Fruit fly (Drosophila melanogaster) whole organism, wandering third instar larva: ENCODE results near the gene CG11456.
A peak's percentile ranks its signal among the peaks of the same experiment; 100 is the strongest.

ENCODE experiments used
- Abd-B ChIP-seq: fragments of >200 bp; optimal IDR thresholded peaks from 2 replicates; lab custom pipeline; 2017; ENCODE audit warnings: missing biosample characterization, missing genetic modification characterization
- CG32264 ChIP-seq: fragments of 200-800 bp; sonication (Bioruptor generic); optimal IDR thresholded peaks from 2 replicates; lab custom pipeline; 2016; ENCODE audit warnings: missing biosample characterization, missing genetic modification characterization
- CG9705 ChIP-seq: fragments of 200-800 bp; sonication (Bioruptor generic); optimal IDR thresholded peaks from 2 replicates; lab custom pipeline; 2018; ENCODE audit warnings: missing biosample characterization, mild to moderate bottlenecking, missing genetic modification characterization
- Dif ChIP-seq: fragments of 200-275, 200-300 bp; sonication (Bioruptor generic); optimal IDR thresholded peaks from 2 replicates; lab custom pipeline; 2018; ENCODE audit warnings: missing biosample characterization, missing genetic modification characterization; ENCODE audit not compliant: partially characterized antibody
- HLH106 ChIP-seq: fragments of 200-800 bp; optimal IDR thresholded peaks from 3 replicates; lab custom pipeline; 2019; ENCODE audit warnings: missing biosample characterization, mild to moderate bottlenecking, missing genetic modification characterization, moderate library complexity
- Hnf4 ChIP-seq: fragments of 200-800 bp; sonication (Bioruptor generic); optimal IDR thresholded peaks from 2 replicates; lab custom pipeline; 2016; ENCODE audit warnings: missing biosample characterization, mild to moderate bottlenecking, missing genetic modification characterization
- Hr78 ChIP-seq: fragments of >200 bp; optimal IDR thresholded peaks from 2 replicates; lab custom pipeline; 2017; ENCODE audit warnings: missing biosample characterization, missing genetic modification characterization
- Hr83 ChIP-seq: fragments of 200-300 bp; sonication (Bioruptor generic); optimal IDR thresholded peaks from 2 replicates; lab custom pipeline; 2016; ENCODE audit warnings: missing biosample characterization, mild to moderate bottlenecking, missing genetic modification characterization, moderate library complexity; ENCODE audit not compliant: poor library complexity, severe bottlenecking
- Myc ChIP-seq: fragments of >200 bp; optimal IDR thresholded peaks from 2 replicates; lab custom pipeline; 2017
- N ChIP-seq: fragments of >200 bp; optimal IDR thresholded peaks from 2 replicates; lab custom pipeline; 2018; ENCODE audit warnings: missing biosample characterization, missing external identifiers, missing genetic modification characterization
- OdsH ChIP-seq: fragments of 200-800 bp; sonication (Bioruptor generic); optimal IDR thresholded peaks from 2 replicates; lab custom pipeline; 2016; ENCODE audit warnings: missing biosample characterization, mild to moderate bottlenecking, missing genetic modification characterization
- Rel ChIP-seq, 2 experiments: fragments of 200-800 bp; sonication (Bioruptor generic) in 1 of 2; optimal IDR thresholded peaks; 2 replicates in 1 of 2; 3 replicates in 1 of 2; lab custom pipeline; 2016 to 2019; ENCODE audit warnings: mild to moderate bottlenecking in 2 of 2, missing biosample characterization in 2 of 2, missing genetic modification characterization in 2 of 2, moderate library complexity in 1 of 2
- Sp1 ChIP-seq: fragments of 200-800 bp; sonication (Bioruptor generic); optimal IDR thresholded peaks from 3 replicates; lab custom pipeline; 2019; ENCODE audit warnings: missing biosample characterization, mild to moderate bottlenecking, missing genetic modification characterization, moderate library complexity
- Vsx2 ChIP-seq: fragments of 200-300, 225-300 bp; sonication (Bioruptor generic); optimal IDR thresholded peaks from 2 replicates; lab custom pipeline; 2018; ENCODE audit warnings: missing biosample characterization, missing genetic modification characterization; ENCODE audit not compliant: partially characterized antibody
- br ChIP-seq: fragments of 200-800 bp; sonication (Bioruptor generic); optimal IDR thresholded peaks from 2 replicates; lab custom pipeline; 2016; ENCODE audit warnings: missing biosample characterization, missing genetic modification characterization
- brk ChIP-seq: fragments of 200-800 bp; sonication (Bioruptor generic); optimal IDR thresholded peaks from 2 replicates; lab custom pipeline; 2016; ENCODE audit warnings: missing biosample characterization, mild to moderate bottlenecking, missing genetic modification characterization
- dl ChIP-seq, 2 experiments: fragments of 175-275, 200-275 bp in 1 of 2; fragments of 200-275 bp in 1 of 2; sonication (Bioruptor generic); optimal IDR thresholded peaks; lab custom pipeline; 2018; ENCODE audit warnings: mild to moderate bottlenecking in 2 of 2, missing biosample characterization in 2 of 2, missing genetic modification characterization in 2 of 2, moderate library complexity in 2 of 2; ENCODE audit not compliant: partially characterized antibody in 2 of 2, insufficient read depth in 1 of 2
- dmrt93B ChIP-seq: fragments of 200-800 bp; sonication (Bioruptor generic); optimal IDR thresholded peaks from 2 replicates; lab custom pipeline; 2018; ENCODE audit warnings: missing biosample characterization, mild to moderate bottlenecking, missing genetic modification characterization
- dsf ChIP-seq: sonication (Bioruptor generic); optimal IDR thresholded peaks from 2 replicates; lab custom pipeline; 2016; ENCODE audit warnings: missing biosample characterization, missing genetic modification characterization, borderline replicate concordance
- ey ChIP-seq: fragments of 200-800 bp; sonication (Bioruptor generic); optimal IDR thresholded peaks from 2 replicates; lab custom pipeline; 2016; ENCODE audit warnings: missing biosample characterization, missing genetic modification characterization
- foxo ChIP-seq, 2 experiments: fragments of 200-800 bp; sonication (Bioruptor generic); optimal IDR thresholded peaks; 2 replicates in 1 of 2; 3 replicates in 1 of 2; lab custom pipeline; 2016 to 2017; ENCODE audit warnings: missing biosample characterization in 2 of 2, missing genetic modification characterization in 2 of 2
- fru ChIP-seq: fragments of 200-800 bp; sonication (Bioruptor generic); optimal IDR thresholded peaks from 3 replicates; lab custom pipeline; 2016; ENCODE audit warnings: missing biosample characterization, mild to moderate bottlenecking, missing genetic modification characterization
- h ChIP-seq: fragments of 200-800 bp; sonication (Bioruptor generic); optimal IDR thresholded peaks from 3 replicates; lab custom pipeline; 2016; ENCODE audit warnings: missing biosample characterization, mild to moderate bottlenecking, missing genetic modification characterization
- jim ChIP-seq: fragments of 175-275, 200-325 bp; sonication (Bioruptor generic); optimal IDR thresholded peaks from 2 replicates; lab custom pipeline; 2016; ENCODE audit warnings: missing biosample characterization, mild to moderate bottlenecking, missing genetic modification characterization
- lola ChIP-seq: fragments of >200 bp; optimal IDR thresholded peaks from 2 replicates; lab custom pipeline; 2017; ENCODE audit warnings: missing biosample characterization, missing genetic modification characterization
- pan ChIP-seq: fragments of >200 bp; optimal IDR thresholded peaks from 2 replicates; lab custom pipeline; 2017
- psq ChIP-seq: fragments of 200-800 bp; sonication (Bioruptor generic); optimal IDR thresholded peaks from 3 replicates; lab custom pipeline; 2017; ENCODE audit warnings: missing biosample characterization, mild to moderate bottlenecking, missing genetic modification characterization, moderate library complexity
- rgr ChIP-seq: fragments of 200-800 bp; sonication (Bioruptor generic); optimal IDR thresholded peaks from 3 replicates; lab custom pipeline; 2016; ENCODE audit warnings: missing biosample characterization, mild to moderate bottlenecking, missing genetic modification characterization
- sage ChIP-seq: fragments of 200-800 bp; sonication (Bioruptor generic); optimal IDR thresholded peaks from 2 replicates; lab custom pipeline; 2016; ENCODE audit warnings: missing biosample characterization, mild to moderate bottlenecking, missing genetic modification characterization
- sv ChIP-seq: fragments of 200-800 bp; sonication (Bioruptor generic); optimal IDR thresholded peaks from 3 replicates; lab custom pipeline; 2016; ENCODE audit warnings: missing biosample characterization, missing genetic modification characterization
- tai ChIP-seq: sonication (Bioruptor generic); optimal IDR thresholded peaks from 2 replicates; lab custom pipeline; 2016; ENCODE audit warnings: missing biosample characterization, missing genetic modification characterization
- usp ChIP-seq: fragments of >200 bp; optimal IDR thresholded peaks from 2 replicates; lab custom pipeline; 2017; ENCODE audit warnings: missing biosample characterization, missing genetic modification characterization
- woc ChIP-seq: sonication (Bioruptor generic); optimal IDR thresholded peaks from 2 replicates; lab custom pipeline; 2016; ENCODE audit warnings: missing biosample characterization, mild to moderate bottlenecking, missing genetic modification characterization

The CG11456 gene

DNA sequence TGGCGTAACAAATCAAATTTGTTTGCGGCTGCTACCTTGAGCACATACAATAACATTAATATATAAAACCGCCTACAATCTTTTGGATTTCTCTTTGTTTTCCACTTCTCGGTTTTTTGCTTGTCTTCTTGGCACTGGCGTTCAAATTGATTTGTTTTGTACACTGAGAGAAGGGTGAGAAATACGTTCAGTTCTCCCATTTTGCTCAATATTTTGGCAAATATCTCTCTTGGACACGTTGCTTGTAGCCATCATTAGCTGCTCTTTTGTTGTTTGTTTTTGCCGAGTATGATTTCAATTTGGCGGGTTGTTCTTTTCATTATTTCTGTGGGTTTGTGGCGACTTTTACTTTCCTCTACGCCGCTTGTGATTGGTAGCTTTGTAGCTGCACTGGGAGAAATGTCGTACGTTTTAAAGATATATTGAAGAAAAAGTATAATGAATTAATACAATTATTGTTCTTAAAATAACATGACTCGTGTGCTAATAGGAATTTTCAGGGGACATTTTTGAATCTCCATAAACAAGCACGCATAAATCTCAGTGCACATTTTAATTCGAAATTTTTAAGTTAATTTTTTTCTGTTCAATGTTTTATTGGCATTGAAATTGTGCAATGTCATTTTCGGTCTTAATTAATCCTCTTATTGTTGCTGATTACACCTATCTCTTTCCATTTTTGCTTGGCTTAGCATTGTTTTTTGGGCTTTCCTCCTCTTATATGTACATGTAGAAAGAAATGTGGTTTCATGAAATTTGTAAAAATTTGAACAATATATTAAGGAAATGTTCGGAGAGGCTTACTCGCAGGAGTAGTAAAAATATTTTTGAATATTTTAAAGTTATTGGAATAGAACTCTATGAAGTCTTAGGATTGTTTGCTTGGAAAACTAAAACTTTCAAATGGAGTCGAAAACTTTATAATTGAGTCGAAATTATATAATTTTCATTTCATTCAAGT is 14.6 kb upstream of the CG11456 start:
- TF ChIP-seq br (GFP tag; lab: Kevin White, UChicago) (peak; percentile 32), dsf (GFP tag; lab: Kevin White, UChicago) (no peak), sage (GFP tag; lab: Kevin White, UChicago) (peak; percentile 48), HLH106 (tag; lab: Kevin White, UChicago) (peak; percentile 56), CG32264 (no peak), dl (GFP tag; optimal IDR thresholded peaks at IDR 0.05; lab: Kevin White, UChicago; ENCODE audit: insufficient read depth in 1 of 2, partially characterized antibody in 2 of 2) (peak in 1 of 2 experiments; percentile 13), OdsH (GFP tag; lab: Kevin White, UChicago) (peak; percentile 54), psq (peak; percentile 36), dmrt93B (peak; percentile 40), Rel (GFP tag; optimal IDR thresholded peaks at IDR 0.05; lab: Kevin White, UChicago) (no peak), Rel (tag; optimal IDR thresholded peaks at IDR 0.05; lab: Kevin White, UChicago) (no peak), usp (no peak), fru (GFP tag; lab: Kevin White, UChicago) (peak; percentile 39), ey (GFP tag; lab: Kevin White, UChicago) (peak; percentile 38), rgr (GFP tag; lab: Kevin White, UChicago) (peak; percentile 62), foxo (GFP tag; optimal IDR thresholded peaks at IDR 0.05; lab: Kevin White, UChicago) (peak; percentile 13 to 64), h (GFP tag; lab: Kevin White, UChicago) (peak; percentile 66)

DNA sequence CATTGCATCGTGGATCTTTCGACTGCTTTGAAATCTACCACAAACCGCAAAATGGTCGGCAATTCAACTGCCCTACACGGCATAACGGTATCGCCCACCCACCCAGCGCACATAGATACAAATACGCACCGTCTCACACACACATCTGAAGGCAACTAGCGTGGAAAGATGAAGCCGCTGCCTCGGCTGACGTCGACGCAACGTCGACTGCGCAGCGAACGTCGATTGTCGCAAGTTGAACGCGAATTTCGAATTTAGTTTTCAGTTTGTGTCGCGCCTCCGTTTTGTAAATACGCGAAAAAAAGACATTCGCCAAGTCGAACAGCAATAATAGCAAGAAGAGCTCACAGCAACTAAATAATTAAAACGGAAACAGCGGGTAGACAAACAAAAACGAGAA is 13.8 kb upstream of the CG11456 start:
- TF ChIP-seq br (GFP tag; lab: Kevin White, UChicago): no peak
- TF ChIP-seq dmrt93B: no peak
- TF ChIP-seq sv: no peak
- no peak for TF ChIP-seq dsf (GFP tag; lab: Kevin White, UChicago)
- no peak for TF ChIP-seq brk (GFP tag; lab: Kevin White, UChicago)
- no peak for TF ChIP-seq foxo (GFP tag; optimal IDR thresholded peaks at IDR 0.05; lab: Kevin White, UChicago)
- TF ChIP-seq usp: no peak

DNA sequence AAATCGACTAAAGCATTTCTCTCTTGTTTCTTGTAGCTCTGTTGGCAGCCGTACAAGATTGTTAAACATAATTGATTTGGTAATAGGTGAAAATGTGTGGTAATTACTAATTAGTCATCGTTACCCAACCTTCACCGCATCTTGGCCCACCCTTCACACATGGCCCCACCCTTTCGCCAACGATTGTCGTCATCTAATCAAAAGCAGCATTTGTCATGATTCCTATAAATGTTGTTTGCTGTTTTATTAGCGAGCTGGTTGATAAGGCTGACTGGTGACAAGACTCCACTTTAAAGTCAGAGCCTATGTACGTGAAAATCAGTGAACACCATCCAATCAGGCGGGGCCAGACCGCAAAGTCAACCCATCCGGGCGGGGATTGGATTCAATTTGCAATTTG is 11.4 kb upstream of the CG11456 start:
- no peak for TF ChIP-seq jim
- no peak for TF ChIP-seq CG9705 (GFP tag; lab: Kevin White, UChicago)
- no peak for TF ChIP-seq Hnf4
- TF ChIP-seq woc (GFP tag; lab: Kevin White, UChicago): no peak
- TF ChIP-seq h (GFP tag; lab: Kevin White, UChicago): no peak
- TF ChIP-seq dsf (GFP tag; lab: Kevin White, UChicago): no peak
- TF ChIP-seq CG32264: no peak
- TF ChIP-seq lola (GFP tag; lab: Kevin White, UChicago): no peak
- no peak for TF ChIP-seq pan
- no peak for TF ChIP-seq fru (GFP tag; lab: Kevin White, UChicago)
- TF ChIP-seq Dif (GFP tag; lab: Kevin White, UChicago): no peak
- TF ChIP-seq sv: no peak
- TF ChIP-seq tai (GFP tag; lab: Kevin White, UChicago): no peak
- TF ChIP-seq Sp1 (GFP tag; lab: Kevin White, UChicago): no peak
- TF ChIP-seq sage (GFP tag; lab: Kevin White, UChicago): no peak
- no peak for TF ChIP-seq Abd-B (GFP tag; lab: Kevin White, UChicago)

DNA sequence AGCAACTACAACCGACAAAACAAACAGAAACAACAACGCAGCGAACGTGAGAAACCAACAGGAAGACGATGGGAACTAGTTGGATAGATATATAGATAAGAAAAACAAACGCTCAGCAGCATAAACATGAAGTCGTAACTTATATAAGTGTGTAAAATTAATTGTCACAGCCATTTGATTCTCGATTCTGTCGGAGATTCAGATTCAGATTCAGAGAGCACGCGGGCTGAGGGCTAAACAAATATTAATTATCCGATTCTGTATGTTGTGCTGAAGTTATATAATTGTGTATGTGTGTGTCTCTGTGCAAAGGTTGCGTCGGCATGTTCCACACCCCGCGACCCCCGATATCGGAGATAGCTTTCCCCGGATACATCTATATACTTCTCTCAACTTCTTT is 7.6 kb upstream of the CG11456 start:
- TF ChIP-seq Hr78 (GFP tag; lab: Kevin White, UChicago): no peak
- no peak for TF ChIP-seq sv

DNA sequence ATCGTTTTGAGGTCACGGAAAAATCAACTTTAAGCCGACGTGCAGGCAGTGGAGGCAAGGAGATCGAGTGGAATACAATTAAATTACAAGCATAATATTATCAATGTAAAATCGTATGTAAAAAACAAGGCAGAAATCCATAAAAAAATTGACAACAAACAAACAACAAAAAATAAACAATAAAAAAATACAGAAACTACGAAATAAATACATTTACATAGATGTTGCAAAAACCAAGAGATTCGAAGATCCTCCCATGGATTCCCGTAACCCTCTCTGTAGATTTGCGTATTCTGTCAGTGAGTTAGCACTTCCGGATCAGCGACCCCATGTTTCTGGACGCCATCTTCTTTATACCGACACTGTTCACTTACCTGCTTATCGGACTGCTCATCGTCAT is 5.9 kb upstream of the CG11456 start, which contains the start of gene CG3288:
Gene CG3288, plus strand, starts transcription at position 301 of the 400 bp plus-strand sequence.
- TF ChIP-seq dl (GFP tag; optimal IDR thresholded peaks at IDR 0.05; lab: Kevin White, UChicago; ENCODE audit: insufficient read depth in 1 of 2, partially characterized antibody in 2 of 2) (no peak), rgr (GFP tag; lab: Kevin White, UChicago) (no peak), Dif (GFP tag; lab: Kevin White, UChicago) (no peak), CG32264 (no peak), pan (no peak), N (GFP tag; lab: Kevin White, UChicago) (no peak), OdsH (GFP tag; lab: Kevin White, UChicago) (no peak), Vsx2 (GFP tag; lab: Kevin White, UChicago) (no peak), sage (GFP tag; lab: Kevin White, UChicago) (no peak), Sp1 (GFP tag; lab: Kevin White, UChicago) (no peak), Hr83 (GFP tag; lab: Kevin White, UChicago) (no peak), Myc (lab: Kevin White, UChicago) (no peak), woc (GFP tag; lab: Kevin White, UChicago) (no peak)
- TF ChIP-seq, all 38 proteins: peak for 0
